Fruit fly (Drosophila melanogaster) whole organism, embryonic: ENCODE measurements around the gene CG14383.

Source experiments
- CG10147 ChIP-seq: fragments of 200-800 bp; sonication (Bioruptor generic); optimal IDR thresholded peaks from 2 replicates; lab custom pipeline; 2019; ENCODE audit warnings: missing biosample characterization, mild to moderate bottlenecking, missing genetic modification characterization, moderate library complexity
- CG10431 ChIP-seq: fragments of 200-800 bp; sonication (Bioruptor generic); optimal IDR thresholded peaks from 3 replicates; lab custom pipeline; 2018; ENCODE audit warnings: missing biosample characterization, mild to moderate bottlenecking, missing genetic modification characterization
- CG11723 ChIP-seq: fragments of 200-800 bp; sonication (Bioruptor generic); optimal IDR thresholded peaks from 2 replicates; lab custom pipeline; 2017; ENCODE audit warnings: missing biosample characterization, mild to moderate bottlenecking, missing genetic modification characterization
- CG12104 ChIP-seq: fragments of 200-800 bp; sonication (Bioruptor generic); optimal IDR thresholded peaks from 3 replicates; lab custom pipeline; 2016; ENCODE audit warnings: missing biosample characterization, missing genetic modification characterization
- CG12659 ChIP-seq: fragments of 200-800 bp; sonication (Bioruptor generic); optimal IDR thresholded peaks from 3 replicates; lab custom pipeline; 2017; ENCODE audit warnings: mild to moderate bottlenecking, missing biosample characterization, missing genetic modification reagents, missing genetic modification characterization
- CG14710 ChIP-seq: fragments of 200-800 bp; sonication (Bioruptor generic); optimal IDR thresholded peaks from 3 replicates; lab custom pipeline; 2019; ENCODE audit warnings: missing biosample characterization, mild to moderate bottlenecking, missing genetic modification characterization, moderate library complexity
- CG15514 ChIP-seq: fragments of 200-800 bp; sonication (Bioruptor generic); optimal IDR thresholded peaks from 3 replicates; lab custom pipeline; 2017; ENCODE audit warnings: missing biosample characterization, missing genetic modification characterization, mild to moderate bottlenecking, moderate library complexity, missing genetic modification reagents
- CG1602 ChIP-seq: fragments of 200-800 bp; sonication (Bioruptor generic); optimal IDR thresholded peaks from 3 replicates; lab custom pipeline; 2016; ENCODE audit warnings: missing biosample characterization, missing genetic modification characterization
- CG17612 ChIP-seq: fragments of 200-800 bp; sonication (Bioruptor generic); IDR thresholded peaks from 2 replicates; pipeline ENCODE4 v1.3.6; 2022; ENCODE audit warnings: missing biosample characterization, missing genetic modification characterization
- CG2875 ChIP-seq: fragments of 200-800 bp; sonication (Bioruptor generic); optimal IDR thresholded peaks from 2 replicates; lab custom pipeline; 2017; ENCODE audit warnings: missing biosample characterization, mild to moderate bottlenecking, missing genetic modification characterization, missing genetic modification reagents
- CG30020 ChIP-seq: fragments of 200-800 bp; optimal IDR thresholded peaks from 2 replicates; lab custom pipeline; 2019; ENCODE audit warnings: missing biosample characterization, mild to moderate bottlenecking, missing genetic modification characterization, moderate library complexity
- CG32767 ChIP-seq: fragments of 200-800 bp; sonication (Bioruptor generic); IDR thresholded peaks from 2 replicates; pipeline ENCODE4 v1.3.6; 2022; ENCODE audit warnings: missing biosample characterization, missing genetic modification characterization
- CG34422 ChIP-seq: fragments of 200-800 bp; sonication (Bioruptor generic); IDR thresholded peaks from 3 replicates; pipeline ENCODE4 v1.3.6; 2022; ENCODE audit warnings: missing biosample characterization, missing genetic modification characterization
- CG6791 ChIP-seq: fragments of 200-800 bp; sonication (Bioruptor generic); IDR thresholded peaks from 3 replicates; pipeline ENCODE4 v1.3.6; 2022; ENCODE audit warnings: missing biosample characterization, missing genetic modification characterization; ENCODE audit not compliant: partially characterized antibody
- CG6854 ChIP-seq: fragments of 200-800 bp; sonication (Bioruptor generic); optimal IDR thresholded peaks from 3 replicates; lab custom pipeline; 2017; ENCODE audit warnings: missing biosample characterization, mild to moderate bottlenecking, missing genetic modification characterization
- CG7556 ChIP-seq: fragments of 200-800 bp; sonication (Bioruptor generic); optimal IDR thresholded peaks from 2 replicates; lab custom pipeline; 2017; ENCODE audit warnings: missing biosample characterization, mild to moderate bottlenecking, missing genetic modification characterization
- CG7963 ChIP-seq: fragments of 200-800 bp; sonication (Bioruptor generic); IDR thresholded peaks from 3 replicates; pipeline ENCODE4 v1.3.6; 2022; ENCODE audit warnings: missing biosample characterization, missing genetic modification characterization; ENCODE audit not compliant: partially characterized antibody
- CG8944 ChIP-seq: fragments of 200-800 bp; sonication (Bioruptor generic); optimal IDR thresholded peaks from 3 replicates; lab custom pipeline; 2016; ENCODE audit warnings: missing biosample characterization, missing genetic modification characterization
- CG9932 ChIP-seq: fragments of 200-800 bp; sonication (Bioruptor generic); IDR thresholded peaks from 2 replicates; pipeline ENCODE4 v1.3.6; 2022; ENCODE audit warnings: missing biosample characterization, missing genetic modification characterization
- Dek ChIP-seq: fragments of 200-800 bp; sonication (Bioruptor generic); optimal IDR thresholded peaks from 3 replicates; lab custom pipeline; 2019; ENCODE audit warnings: missing biosample characterization, mild to moderate bottlenecking, missing genetic modification characterization, moderate library complexity
- ERR ChIP-seq: fragments of 200-800 bp; sonication (Bioruptor generic); optimal IDR thresholded peaks from 2 replicates; lab custom pipeline; 2016; ENCODE audit warnings: missing biosample characterization, missing genetic modification characterization
- Fer2 ChIP-seq: fragments of 200-800 bp; sonication (Bioruptor generic); optimal IDR thresholded peaks from 2 replicates; lab custom pipeline; 2018; ENCODE audit warnings: missing biosample characterization, mild to moderate bottlenecking, missing genetic modification characterization, moderate library complexity
- Myb ChIP-seq: fragments of 200-800 bp; sonication (Bioruptor generic); optimal IDR thresholded peaks from 2 replicates; lab custom pipeline; 2016; ENCODE audit warnings: missing biosample characterization, missing genetic modification characterization
- Oaz ChIP-seq: fragments of 200-800 bp; sonication (Bioruptor generic); IDR thresholded peaks from 2 replicates; pipeline ENCODE4 v1.3.6; 2022; ENCODE audit warnings: missing biosample characterization, missing genetic modification characterization
- Oli ChIP-seq: fragments of 200-800 bp; sonication (Bioruptor generic); optimal IDR thresholded peaks from 2 replicates; lab custom pipeline; 2018; ENCODE audit warnings: missing biosample characterization, mild to moderate bottlenecking, missing genetic modification characterization, moderate library complexity
- Pdp1 ChIP-seq, 2 experiments: fragments of 200-800 bp; sonication (Bioruptor generic); optimal IDR thresholded peaks; 3 replicates each; lab custom pipeline; 2016; ENCODE audit warnings: missing biosample characterization in 2 of 2, missing genetic modification characterization in 2 of 2, mild to moderate bottlenecking in 1 of 2, moderate library complexity in 1 of 2
- Sin3A ChIP-seq: fragments of >200 bp; optimal IDR thresholded peaks from 2 replicates; lab custom pipeline; 2018
- Sox100B ChIP-seq: fragments of 200-800 bp; sonication (Bioruptor generic); optimal IDR thresholded peaks from 3 replicates; lab custom pipeline; 2018; ENCODE audit warnings: missing biosample characterization, mild to moderate bottlenecking, missing genetic modification characterization
- Sox102F ChIP-seq: fragments of 200-800 bp; sonication (Bioruptor generic); optimal IDR thresholded peaks from 2 replicates; lab custom pipeline; 2018; ENCODE audit warnings: missing biosample characterization, mild to moderate bottlenecking, missing genetic modification characterization, moderate library complexity
- Sry-δ ChIP-seq: fragments of 200-800 bp; sonication (Bioruptor generic); optimal IDR thresholded peaks from 2 replicates; lab custom pipeline; 2016; ENCODE audit warnings: missing biosample characterization, missing genetic modification characterization
- TFAM ChIP-seq: fragments of 200-800 bp; sonication (Bioruptor generic); optimal IDR thresholded peaks from 2 replicates; lab custom pipeline; 2017; ENCODE audit warnings: missing biosample characterization, missing genetic modification characterization, inconsistent platforms
- Vsx1 ChIP-seq: fragments of 200-800 bp; sonication (Bioruptor generic); optimal IDR thresholded peaks from 2 replicates; lab custom pipeline; 2017; ENCODE audit warnings: missing biosample characterization, mild to moderate bottlenecking, missing genetic modification characterization, missing genetic modification reagents
- ara ChIP-seq: fragments of 200-800 bp; sonication (Bioruptor generic); IDR thresholded peaks from 2 replicates; pipeline ENCODE4 v1.3.6; 2022; ENCODE audit warnings: missing biosample characterization, missing genetic modification characterization
- da ChIP-seq: fragments of 200-800 bp; sonication (Bioruptor generic); optimal IDR thresholded peaks from 2 replicates; lab custom pipeline; 2016; ENCODE audit warnings: missing biosample characterization, missing genetic modification characterization
- ewg ChIP-seq: fragments of 200-800 bp; sonication (Bioruptor generic); optimal IDR thresholded peaks from 3 replicates; lab custom pipeline; 2017; ENCODE audit warnings: mild to moderate bottlenecking, missing biosample characterization, missing genetic modification reagents, missing genetic modification characterization
- eyg ChIP-seq: fragments of 200-800 bp; sonication (Bioruptor generic); optimal IDR thresholded peaks from 3 replicates; lab custom pipeline; 2016; ENCODE audit warnings: missing biosample characterization, missing genetic modification characterization
- hbn ChIP-seq: fragments of 200-800 bp; sonication (Bioruptor generic); IDR thresholded peaks from 2 replicates; pipeline ENCODE4 v1.3.6; 2022; ENCODE audit warnings: missing biosample characterization, missing genetic modification characterization; ENCODE audit not compliant: partially characterized antibody
- her ChIP-seq: fragments of 200-800 bp; sonication (Bioruptor generic); optimal IDR thresholded peaks from 2 replicates; lab custom pipeline; 2016; ENCODE audit warnings: missing biosample characterization, missing genetic modification characterization
- lilli ChIP-seq: fragments of 200-800 bp; sonication (Bioruptor generic); optimal IDR thresholded peaks from 3 replicates; lab custom pipeline; 2016; ENCODE audit warnings: missing biosample characterization, missing genetic modification characterization
- otp ChIP-seq: fragments of 200-800 bp; sonication (Bioruptor generic); IDR thresholded peaks from 3 replicates; pipeline ENCODE4, ENCODE4 v1.3.6; 2022; ENCODE audit warnings: missing biosample characterization, missing genetic modification characterization
- pan ChIP-seq, 4 experiments: fragments of >200 bp in 3 of 4; fragments of 200-800 bp in 1 of 4; sonication (Bioruptor generic) in 1 of 4; optimal IDR thresholded peaks in 3 of 4; IDR thresholded peaks in 1 of 4; 2 replicates each; pipeline versions ENCODE4 v1.3.6 to Lab custom; 2017 to 2022; ENCODE audit warnings: missing biosample characterization in 2 of 4, missing genetic modification characterization in 2 of 4, mixed read lengths in 1 of 4
- ranshi ChIP-seq: fragments of 200-800 bp; sonication (Bioruptor generic); IDR thresholded peaks from 2 replicates; pipeline ENCODE4 v1.3.6; 2022; ENCODE audit warnings: missing biosample characterization, missing genetic modification characterization
- slp2 ChIP-seq: fragments of 200-800 bp; sonication (Bioruptor generic); optimal IDR thresholded peaks from 2 replicates; lab custom pipeline; 2016; ENCODE audit warnings: missing biosample characterization, missing genetic modification characterization
- ssp ChIP-seq: fragments of 200-800 bp; sonication (Bioruptor generic); IDR thresholded peaks from 2 replicates; pipeline ENCODE4 v1.3.6; 2022; ENCODE audit warnings: missing biosample characterization, missing genetic modification characterization
- tap ChIP-seq: fragments of 200-800 bp; optimal IDR thresholded peaks from 3 replicates; lab custom pipeline; 2019; ENCODE audit warnings: missing biosample characterization, mild to moderate bottlenecking, missing genetic modification characterization, moderate library complexity
- toy ChIP-seq: fragments of 200-800 bp; sonication (Bioruptor generic); IDR thresholded peaks from 2 replicates; pipeline ENCODE4 v1.3.6; 2022; ENCODE audit warnings: missing biosample characterization, missing genetic modification characterization
- twi ChIP-seq: fragments of 200-800 bp; optimal IDR thresholded peaks from 2 replicates; lab custom pipeline; 2019; ENCODE audit warnings: missing biosample characterization, mild to moderate bottlenecking, missing genetic modification characterization, moderate library complexity
- unpg ChIP-seq: fragments of 200-800 bp; sonication (Bioruptor generic); optimal IDR thresholded peaks from 3 replicates; lab custom pipeline; 2018; ENCODE audit warnings: missing biosample characterization, mild to moderate bottlenecking, missing genetic modification characterization, moderate library complexity

CG14383 gene

dm6 chr3R:13015811-13016766, 27.8 kb upstream of the CG14383 start (continued):
- TF ChIP-seq CG6854 = no peak
- TF ChIP-seq CG32767 (GFP tag; lab: Robert Waterston, UW) = 0 out of 2 replicates have a peak, but pooled peaks have one; percentile 14
- peak; percentile 31 for TF ChIP-seq CG15514 (GFP tag; lab: Kevin White, UChicago)
- TF ChIP-seq Sox102F (GFP tag; lab: Kevin White, UChicago) = no peak
- TF ChIP-seq Sox100B (GFP tag; lab: Kevin White, UChicago) = no peak
- no peak for TF ChIP-seq CG6791 (GFP tag; lab: Robert Waterston, UW)
- TF ChIP-seq Oaz (GFP tag; lab: Robert Waterston, UW) = no peak
- TF ChIP-seq pan (optimal IDR thresholded peaks at IDR 0.05; lab: Kevin White, UChicago) = no peak
- peak in 1 of 2 experiments; percentile 4 for TF ChIP-seq pan (GFP tag; optimal IDR thresholded peaks at IDR 0.05 in 1 of 2, IDR thresholded peaks at IDR 0.05 in 1 of 2)
- no peak for TF ChIP-seq Myb (GFP tag; lab: Kevin White, UChicago)
- no peak for TF ChIP-seq ERR (GFP tag; lab: Kevin White, UChicago)
- no peak for TF ChIP-seq twi (tag; lab: Kevin White, UChicago)
- TF ChIP-seq CG10147 (GFP tag; lab: Kevin White, UChicago) = no peak
- no peak for TF ChIP-seq da
- TF ChIP-seq toy (GFP tag; lab: Robert Waterston, UW) = no peak
- TF ChIP-seq Vsx1 (GFP tag; lab: Kevin White, UChicago) = no peak
- peak; percentile 22 for TF ChIP-seq CG12659 (GFP tag; lab: Kevin White, UChicago)
- no peak for TF ChIP-seq Oli (tag; lab: Kevin White, UChicago)
- no peak for TF ChIP-seq CG8944 (GFP tag; lab: Kevin White, UChicago)
- peak; percentile 25 for TF ChIP-seq CG7556 (GFP tag; lab: Kevin White, UChicago)
- TF ChIP-seq her (GFP tag; lab: Kevin White, UChicago) = no peak
- no peak for TF ChIP-seq ssp
- TF ChIP-seq Pdp1 (GFP tag; optimal IDR thresholded peaks at IDR 0.05; lab: Kevin White, UChicago) = peak; percentile 16 to 46
- no peak for TF ChIP-seq CG7963 (GFP tag; lab: Robert Waterston, UW)
- TF ChIP-seq slp2 = no peak
- no peak for TF ChIP-seq Sry-δ (GFP tag; lab: Kevin White, UChicago)
- TF ChIP-seq eyg (GFP tag; lab: Kevin White, UChicago) = no peak
- TF ChIP-seq lilli (GFP tag; lab: Kevin White, UChicago) = peak; percentile 16
- TF ChIP-seq otp (GFP tag; lab: Robert Waterston, UW) = no peak
- TF ChIP-seq TFAM (GFP tag; lab: Kevin White, UChicago) = no peak
- TF ChIP-seq CG30020 (tag; lab: Kevin White, UChicago) = no peak
- no peak for TF ChIP-seq CG12104
- peak; percentile 39; the same call in 1 of the 3 replicates for TF ChIP-seq CG34422 (GFP tag; lab: Robert Waterston, UW)
- no peak for TF ChIP-seq tap (tag; lab: Kevin White, UChicago)
- 0 out of 2 replicates have a peak, but pooled peaks have one; percentile 3 for TF ChIP-seq CG9932 (GFP tag; lab: Robert Waterston, UW)
- no peak for TF ChIP-seq Sin3A (lab: Kevin White, UChicago)
- TF ChIP-seq CG11723 (GFP tag; lab: Kevin White, UChicago) = no peak
- no peak for TF ChIP-seq ranshi
- no peak for TF ChIP-seq Fer2 (tag; lab: Kevin White, UChicago)
- peak; percentile 78 for TF ChIP-seq ewg (GFP tag; lab: Kevin White, UChicago)
- TF ChIP-seq CG17612 (GFP tag; lab: Robert Waterston, UW) = no peak
- no peak for TF ChIP-seq CG2875
- no peak for TF ChIP-seq CG14710 (tag; lab: Kevin White, UChicago)
- no peak for TF ChIP-seq unpg (GFP tag; lab: Kevin White, UChicago)
- no peak for TF ChIP-seq CG10431 (GFP tag; lab: Kevin White, UChicago)
- TF ChIP-seq CG1602 = no peak
- TF ChIP-seq hbn (GFP tag; lab: Robert Waterston, UW) = no peak
- no peak for TF ChIP-seq ara (GFP tag; lab: Robert Waterston, UW)
- TF ChIP-seq Dek (tag; lab: Kevin White, UChicago) = no peak
